Worm (Caenorhabditis elegans): ENCODE data around the gene C29E4.14.

ce11 chrIII:7873481-7873880 is 46.4 kb upstream of the C29E4.14 start, which contains the start of gene tyr-1:
- TF ChIP-seq ztf-25 (GFP tag; IDR thresholded peaks at IDR 0.05) (no peak), ama-1 (optimal IDR thresholded peaks at IDR 0.05) (no peak), ama-1 (GFP tag; optimal IDR thresholded peaks at IDR 0.05) (no peak), hmg-1.2 (GFP tag; IDR thresholded peaks at IDR 0.05) (no peak), zfh-2 (GFP tag; conservative IDR thresholded peaks at IDR 0.05) (no peak), F23B12.7 (tag; optimal IDR thresholded peaks at IDR 0.05; ENCODE audit: insufficient read depth) (no peak), fkh-3 (tag; optimal IDR thresholded peaks at IDR 0.05) (no peak), unc-130 (GFP tag; optimal IDR thresholded peaks at IDR 0.05) (no peak), ceh-79 (tag; optimal IDR thresholded peaks at IDR 0.05) (no peak), Y79H2A.3 (GFP tag; conservative IDR thresholded peaks at IDR 0.05) (no peak)
